Fruit fly (Drosophila melanogaster) whole organism, wandering third instar larva: ENCODE measurements around the gene CG6565.
A peak's percentile ranks its signal among the peaks of the same experiment; 100 is the strongest.

Experiments
- Abd-B ChIP-seq: fragments of >200 bp; optimal IDR thresholded peaks from 2 replicates; lab custom pipeline; 2017; ENCODE audit warnings: missing biosample characterization, missing genetic modification characterization
- CG32264 ChIP-seq: fragments of 200-800 bp; sonication (Bioruptor generic); optimal IDR thresholded peaks from 2 replicates; lab custom pipeline; 2016; ENCODE audit warnings: missing biosample characterization, missing genetic modification characterization
- CG9705 ChIP-seq: fragments of 200-800 bp; sonication (Bioruptor generic); optimal IDR thresholded peaks from 2 replicates; lab custom pipeline; 2018; ENCODE audit warnings: missing biosample characterization, mild to moderate bottlenecking, missing genetic modification characterization
- CrebA ChIP-seq: fragments of 200-800 bp; sonication (Bioruptor generic); optimal IDR thresholded peaks from 2 replicates; lab custom pipeline; 2016; ENCODE audit warnings: missing biosample characterization, mild to moderate bottlenecking, missing genetic modification characterization, borderline replicate concordance
- Dfd ChIP-seq: fragments of >200 bp; optimal IDR thresholded peaks from 2 replicates; lab custom pipeline; 2017; ENCODE audit warnings: missing biosample characterization, missing genetic modification characterization
- Dif ChIP-seq: fragments of 200-275, 200-300 bp; sonication (Bioruptor generic); optimal IDR thresholded peaks from 2 replicates; lab custom pipeline; 2018; ENCODE audit warnings: missing biosample characterization, missing genetic modification characterization; ENCODE audit not compliant: partially characterized antibody
- GATAd ChIP-seq: sonication (Bioruptor generic); optimal IDR thresholded peaks from 2 replicates; lab custom pipeline; 2016; ENCODE audit warnings: missing biosample characterization, missing genetic modification characterization
- HLH106 ChIP-seq: fragments of 200-800 bp; optimal IDR thresholded peaks from 3 replicates; lab custom pipeline; 2019; ENCODE audit warnings: missing biosample characterization, mild to moderate bottlenecking, missing genetic modification characterization, moderate library complexity
- Hnf4 ChIP-seq: fragments of 200-800 bp; sonication (Bioruptor generic); optimal IDR thresholded peaks from 2 replicates; lab custom pipeline; 2016; ENCODE audit warnings: missing biosample characterization, mild to moderate bottlenecking, missing genetic modification characterization
- Hr78 ChIP-seq: fragments of >200 bp; optimal IDR thresholded peaks from 2 replicates; lab custom pipeline; 2017; ENCODE audit warnings: missing biosample characterization, missing genetic modification characterization
- Hr83 ChIP-seq: fragments of 200-300 bp; sonication (Bioruptor generic); optimal IDR thresholded peaks from 2 replicates; lab custom pipeline; 2016; ENCODE audit warnings: missing biosample characterization, mild to moderate bottlenecking, missing genetic modification characterization, moderate library complexity; ENCODE audit not compliant: poor library complexity, severe bottlenecking
- Jra ChIP-seq: sonication (Bioruptor generic); optimal IDR thresholded peaks from 2 replicates; lab custom pipeline; 2016; ENCODE audit warnings: missing biosample characterization, missing genetic modification characterization
- Mio ChIP-seq: sonication (Bioruptor generic); optimal IDR thresholded peaks from 2 replicates; lab custom pipeline; 2016; ENCODE audit warnings: missing biosample characterization, missing genetic modification characterization
- Myc ChIP-seq: fragments of >200 bp; optimal IDR thresholded peaks from 2 replicates; lab custom pipeline; 2017
- N ChIP-seq: fragments of >200 bp; optimal IDR thresholded peaks from 2 replicates; lab custom pipeline; 2018; ENCODE audit warnings: missing biosample characterization, missing external identifiers, missing genetic modification characterization
- OdsH ChIP-seq: fragments of 200-800 bp; sonication (Bioruptor generic); optimal IDR thresholded peaks from 2 replicates; lab custom pipeline; 2016; ENCODE audit warnings: missing biosample characterization, mild to moderate bottlenecking, missing genetic modification characterization
- Rel ChIP-seq, 2 experiments: fragments of 200-800 bp; sonication (Bioruptor generic) in 1 of 2; optimal IDR thresholded peaks; 2 replicates in 1 of 2; 3 replicates in 1 of 2; lab custom pipeline; 2016 to 2019; ENCODE audit warnings: mild to moderate bottlenecking in 2 of 2, missing biosample characterization in 2 of 2, missing genetic modification characterization in 2 of 2, moderate library complexity in 1 of 2
- Sp1 ChIP-seq: fragments of 200-800 bp; sonication (Bioruptor generic); optimal IDR thresholded peaks from 3 replicates; lab custom pipeline; 2019; ENCODE audit warnings: missing biosample characterization, mild to moderate bottlenecking, missing genetic modification characterization, moderate library complexity
- Vsx2 ChIP-seq: fragments of 200-300, 225-300 bp; sonication (Bioruptor generic); optimal IDR thresholded peaks from 2 replicates; lab custom pipeline; 2018; ENCODE audit warnings: missing biosample characterization, missing genetic modification characterization; ENCODE audit not compliant: partially characterized antibody
- br ChIP-seq: fragments of 200-800 bp; sonication (Bioruptor generic); optimal IDR thresholded peaks from 2 replicates; lab custom pipeline; 2016; ENCODE audit warnings: missing biosample characterization, missing genetic modification characterization
- brk ChIP-seq: fragments of 200-800 bp; sonication (Bioruptor generic); optimal IDR thresholded peaks from 2 replicates; lab custom pipeline; 2016; ENCODE audit warnings: missing biosample characterization, mild to moderate bottlenecking, missing genetic modification characterization
- dl ChIP-seq, 2 experiments: fragments of 175-275, 200-275 bp in 1 of 2; fragments of 200-275 bp in 1 of 2; sonication (Bioruptor generic); optimal IDR thresholded peaks; lab custom pipeline; 2018; ENCODE audit warnings: mild to moderate bottlenecking in 2 of 2, missing biosample characterization in 2 of 2, missing genetic modification characterization in 2 of 2, moderate library complexity in 2 of 2; ENCODE audit not compliant: partially characterized antibody in 2 of 2, insufficient read depth in 1 of 2
- dmrt93B ChIP-seq: fragments of 200-800 bp; sonication (Bioruptor generic); optimal IDR thresholded peaks from 2 replicates; lab custom pipeline; 2018; ENCODE audit warnings: missing biosample characterization, mild to moderate bottlenecking, missing genetic modification characterization
- dsf ChIP-seq: sonication (Bioruptor generic); optimal IDR thresholded peaks from 2 replicates; lab custom pipeline; 2016; ENCODE audit warnings: missing biosample characterization, missing genetic modification characterization, borderline replicate concordance
- ey ChIP-seq: fragments of 200-800 bp; sonication (Bioruptor generic); optimal IDR thresholded peaks from 2 replicates; lab custom pipeline; 2016; ENCODE audit warnings: missing biosample characterization, missing genetic modification characterization
- foxo ChIP-seq, 2 experiments: fragments of 200-800 bp; sonication (Bioruptor generic); optimal IDR thresholded peaks; 2 replicates in 1 of 2; 3 replicates in 1 of 2; lab custom pipeline; 2016 to 2017; ENCODE audit warnings: missing biosample characterization in 2 of 2, missing genetic modification characterization in 2 of 2
- fru ChIP-seq: fragments of 200-800 bp; sonication (Bioruptor generic); optimal IDR thresholded peaks from 3 replicates; lab custom pipeline; 2016; ENCODE audit warnings: missing biosample characterization, mild to moderate bottlenecking, missing genetic modification characterization
- h ChIP-seq: fragments of 200-800 bp; sonication (Bioruptor generic); optimal IDR thresholded peaks from 3 replicates; lab custom pipeline; 2016; ENCODE audit warnings: missing biosample characterization, mild to moderate bottlenecking, missing genetic modification characterization
- jim ChIP-seq: fragments of 175-275, 200-325 bp; sonication (Bioruptor generic); optimal IDR thresholded peaks from 2 replicates; lab custom pipeline; 2016; ENCODE audit warnings: missing biosample characterization, mild to moderate bottlenecking, missing genetic modification characterization
- lola ChIP-seq: fragments of >200 bp; optimal IDR thresholded peaks from 2 replicates; lab custom pipeline; 2017; ENCODE audit warnings: missing biosample characterization, missing genetic modification characterization
- pan ChIP-seq: fragments of >200 bp; optimal IDR thresholded peaks from 2 replicates; lab custom pipeline; 2017
- psq ChIP-seq: fragments of 200-800 bp; sonication (Bioruptor generic); optimal IDR thresholded peaks from 3 replicates; lab custom pipeline; 2017; ENCODE audit warnings: missing biosample characterization, mild to moderate bottlenecking, missing genetic modification characterization, moderate library complexity
- rgr ChIP-seq: fragments of 200-800 bp; sonication (Bioruptor generic); optimal IDR thresholded peaks from 3 replicates; lab custom pipeline; 2016; ENCODE audit warnings: missing biosample characterization, mild to moderate bottlenecking, missing genetic modification characterization
- sage ChIP-seq: fragments of 200-800 bp; sonication (Bioruptor generic); optimal IDR thresholded peaks from 2 replicates; lab custom pipeline; 2016; ENCODE audit warnings: missing biosample characterization, mild to moderate bottlenecking, missing genetic modification characterization
- sv ChIP-seq: fragments of 200-800 bp; sonication (Bioruptor generic); optimal IDR thresholded peaks from 3 replicates; lab custom pipeline; 2016; ENCODE audit warnings: missing biosample characterization, missing genetic modification characterization
- tai ChIP-seq: sonication (Bioruptor generic); optimal IDR thresholded peaks from 2 replicates; lab custom pipeline; 2016; ENCODE audit warnings: missing biosample characterization, missing genetic modification characterization
- usp ChIP-seq: fragments of >200 bp; optimal IDR thresholded peaks from 2 replicates; lab custom pipeline; 2017; ENCODE audit warnings: missing biosample characterization, missing genetic modification characterization
- woc ChIP-seq: sonication (Bioruptor generic); optimal IDR thresholded peaks from 2 replicates; lab custom pipeline; 2016; ENCODE audit warnings: missing biosample characterization, mild to moderate bottlenecking, missing genetic modification characterization

Gene CG6565

dm6 chr2L:13382351-13383029 lies 8.7 kb downstream of the CG6565 start, which contains the start of gene loqs:
loqs (plus strand) TSS chr2L:13382652.
- peak; percentile 34 for TF ChIP-seq woc (GFP tag; lab: Kevin White, UChicago)
- TF ChIP-seq foxo (GFP tag; optimal IDR thresholded peaks at IDR 0.05; lab: Kevin White, UChicago): peak in 1 of 2 experiments; percentile 28
- TF ChIP-seq Rel (GFP tag; optimal IDR thresholded peaks at IDR 0.05; lab: Kevin White, UChicago): no peak
- TF ChIP-seq Rel (tag; optimal IDR thresholded peaks at IDR 0.05; lab: Kevin White, UChicago): peak; percentile 20
- no peak for TF ChIP-seq psq (GFP tag; lab: Kevin White, UChicago)
- TF ChIP-seq, all 38 proteins: peak for 3

dm6 chr2L:13387255-13387654 lies 13.4 kb downstream of the CG6565 start, which contains the start of the genes Ing5 and CG7099:
Ing5 (minus strand) TSS chr2L:13387312.
CG7099 (plus strand) TSS chr2L:13387571.
- TF ChIP-seq dl (GFP tag; optimal IDR thresholded peaks at IDR 0.05; lab: Kevin White, UChicago; ENCODE audit: insufficient read depth in 1 of 2, partially characterized antibody in 2 of 2) (no peak), lola (GFP tag; lab: Kevin White, UChicago) (no peak), fru (peak; percentile 94), Sp1 (GFP tag; lab: Kevin White, UChicago) (peak; percentile 92), ey (GFP tag; lab: Kevin White, UChicago) (peak; percentile 93), Dfd (GFP tag; lab: Kevin White, UChicago) (no peak), sv (GFP tag; lab: Kevin White, UChicago) (peak; percentile 97), N (GFP tag; lab: Kevin White, UChicago) (no peak), Abd-B (no peak), h (GFP tag; lab: Kevin White, UChicago) (peak; percentile 97), Myc (lab: Kevin White, UChicago) (no peak), dmrt93B (GFP tag; lab: Kevin White, UChicago) (peak; percentile 90), Hr83 (GFP tag; lab: Kevin White, UChicago) (peak; percentile 92), dsf (peak; percentile 92), GATAd (GFP tag; lab: Kevin White, UChicago) (peak; percentile 92), br (GFP tag; lab: Kevin White, UChicago) (peak; percentile 94), psq (GFP tag; lab: Kevin White, UChicago) (peak; percentile 93), sage (GFP tag; lab: Kevin White, UChicago) (peak; percentile 90), Hnf4 (GFP tag; lab: Kevin White, UChicago) (peak; percentile 96), Dif (GFP tag; lab: Kevin White, UChicago) (no peak), Hr78 (GFP tag; lab: Kevin White, UChicago) (no peak), woc (GFP tag; lab: Kevin White, UChicago) (peak; percentile 91), HLH106 (tag; lab: Kevin White, UChicago) (peak; percentile 97), CrebA (GFP tag; lab: Kevin White, UChicago) (no peak), brk (GFP tag; lab: Kevin White, UChicago) (no peak), rgr (GFP tag; lab: Kevin White, UChicago) (peak; percentile 98), Jra (GFP tag; lab: Kevin White, UChicago) (peak; percentile 90), Mio (peak; percentile 62), CG9705 (GFP tag; lab: Kevin White, UChicago) (peak; percentile 93), Rel (GFP tag; optimal IDR thresholded peaks at IDR 0.05; lab: Kevin White, UChicago) (peak; percentile 80), Rel (tag; optimal IDR thresholded peaks at IDR 0.05; lab: Kevin White, UChicago) (peak; percentile 74), CG32264 (GFP tag; lab: Kevin White, UChicago) (peak; percentile 63), tai (GFP tag; lab: Kevin White, UChicago) (no peak), Vsx2 (GFP tag; lab: Kevin White, UChicago) (no peak), pan (lab: Kevin White, UChicago) (no peak), OdsH (GFP tag; lab: Kevin White, UChicago) (peak; percentile 95), jim (GFP tag; lab: Kevin White, UChicago) (peak; percentile 78), usp (no peak), foxo (GFP tag; optimal IDR thresholded peaks at IDR 0.05; lab: Kevin White, UChicago) (peak; percentile 70 to 98)
- TF ChIP-seq, all 38 proteins: peak for 24
